Worm (Caenorhabditis elegans) whole organism, L2 larva: ENCODE data around the gene kel-3.

Experiments used
- C34F6.9 ChIP-seq: fragments of 150-350 bp; optimal IDR thresholded peaks from 2 replicates; lab custom pipeline; 2014; ENCODE audit warnings: missing biosample characterization, missing genetic modification characterization
- F13H6.1 ChIP-seq: sonication (generic microtip); optimal IDR thresholded peaks from 2 replicates; lab custom pipeline; 2016; ENCODE audit warnings: missing genetic modification characterization, missing compliant biosample characterization
- Y55F3AM.14 ChIP-seq: fragments of 200-800 bp; sonication (Bioruptor generic); optimal IDR thresholded peaks from 2 replicates; lab custom pipeline; 2018; ENCODE audit warnings: mild to moderate bottlenecking, missing genetic modification characterization, missing compliant biosample characterization
- ZK546.5 ChIP-seq: sonication (generic microtip); optimal IDR thresholded peaks from 2 replicates; lab custom pipeline; 2017; ENCODE audit warnings: missing biosample characterization, missing genetic modification characterization
- ama-1 ChIP-seq: fragments of 150-350 bp; optimal IDR thresholded peaks from 2 replicates; lab custom pipeline; 2018; ENCODE audit warnings: inconsistent platforms
- ceh-16 ChIP-seq: fragments of 150-350 bp; optimal IDR thresholded peaks from 2 replicates; lab custom pipeline; 2014; ENCODE audit warnings: missing biosample characterization, missing genetic modification characterization
- crh-2 ChIP-seq: sonication (generic microtip); optimal IDR thresholded peaks from 2 replicates; lab custom pipeline; 2017; ENCODE audit warnings: missing biosample characterization, missing genetic modification characterization
- egl-27 ChIP-seq: sonication (generic microtip); optimal IDR thresholded peaks from 3 replicates; lab custom pipeline; 2017; ENCODE audit warnings: missing biosample characterization, missing genetic modification reagents, missing genetic modification characterization
- fos-1 ChIP-seq: fragments of 150-350 bp; optimal IDR thresholded peaks from 2 replicates; lab custom pipeline; 2014; ENCODE audit warnings: missing biosample characterization, missing genetic modification characterization
- gmeb-1 ChIP-seq: fragments of 150-350 bp; optimal IDR thresholded peaks from 2 replicates; lab custom pipeline; 2014; ENCODE audit warnings: missing biosample characterization, missing genetic modification characterization
- lin-11 ChIP-seq: fragments of 150-350 bp; sonication (generic microtip); optimal IDR thresholded peaks from 2 replicates; lab custom pipeline; 2014; ENCODE audit warnings: missing biosample characterization, missing genetic modification characterization, inconsistent platforms, mixed read lengths
- lin-13 ChIP-seq: fragments of 150-350 bp; optimal IDR thresholded peaks from 2 replicates; lab custom pipeline; 2014; ENCODE audit warnings: missing biosample characterization, missing genetic modification reagents, missing genetic modification characterization
- lin-39 ChIP-seq: fragments of 150-350 bp; optimal IDR thresholded peaks from 2 replicates; lab custom pipeline; 2014; ENCODE audit warnings: missing biosample characterization, missing genetic modification reagents, missing genetic modification characterization
- lsy-2 ChIP-seq, 2 experiments: fragments of 150-350 bp in 1 of 2; sonication (generic microtip) in 1 of 2; optimal IDR thresholded peaks; 2 replicates each; lab custom pipeline; 2014 to 2017; ENCODE audit warnings: missing biosample characterization in 2 of 2, missing genetic modification characterization in 2 of 2
- mab-5 ChIP-seq: fragments of 150-350 bp; optimal IDR thresholded peaks from 2 replicates; lab custom pipeline; 2014; ENCODE audit warnings: missing biosample characterization, missing genetic modification characterization
- mbf-1 ChIP-seq: sonication (generic microtip); optimal IDR thresholded peaks from 2 replicates; lab custom pipeline; 2017; ENCODE audit warnings: missing biosample characterization, missing genetic modification characterization
- mdl-1 ChIP-seq, 2 experiments: fragments of 150-350 bp in 1 of 2; sonication (generic microtip) in 1 of 2; optimal IDR thresholded peaks; 2 replicates each; lab custom pipeline; 2017; ENCODE audit warnings: missing biosample characterization in 2 of 2, missing genetic modification characterization in 2 of 2
- nhr-10 ChIP-seq: sonication (generic microtip); optimal IDR thresholded peaks from 2 replicates; lab custom pipeline; 2017; ENCODE audit warnings: missing biosample characterization, missing genetic modification characterization
- nhr-11 ChIP-seq: fragments of 150-350 bp; optimal IDR thresholded peaks from 2 replicates; lab custom pipeline; 2014; ENCODE audit warnings: missing biosample characterization, missing genetic modification characterization
- nhr-12 ChIP-seq: fragments of 150-350 bp; optimal IDR thresholded peaks from 2 replicates; lab custom pipeline; 2014; ENCODE audit warnings: missing biosample characterization, missing genetic modification characterization
- nhr-129 ChIP-seq: fragments of 150-350 bp; optimal IDR thresholded peaks from 2 replicates; lab custom pipeline; 2014; ENCODE audit warnings: missing biosample characterization, missing genetic modification characterization
- nhr-21 ChIP-seq: fragments of 150-350 bp; optimal IDR thresholded peaks from 2 replicates; lab custom pipeline; 2014; ENCODE audit warnings: missing biosample characterization, missing genetic modification characterization
- nhr-237 ChIP-seq: fragments of 150-350 bp; optimal IDR thresholded peaks from 2 replicates; lab custom pipeline; 2014; ENCODE audit warnings: missing biosample characterization, missing genetic modification characterization
- nhr-25 ChIP-seq: fragments of 150-350 bp; sonication (generic microtip); optimal IDR thresholded peaks from 3 replicates; lab custom pipeline; 2014; ENCODE audit warnings: missing biosample characterization, missing genetic modification characterization
- nhr-6 ChIP-seq: fragments of 150-350 bp; optimal IDR thresholded peaks from 2 replicates; lab custom pipeline; 2014; ENCODE audit warnings: missing biosample characterization, missing genetic modification characterization
- nhr-77 ChIP-seq: fragments of 150-350 bp; optimal IDR thresholded peaks from 2 replicates; lab custom pipeline; 2014; ENCODE audit warnings: missing biosample characterization, missing genetic modification characterization
- peb-1 ChIP-seq: fragments of 150-350 bp; optimal IDR thresholded peaks from 2 replicates; lab custom pipeline; 2014; ENCODE audit warnings: missing biosample characterization, missing genetic modification characterization
- sem-4 ChIP-seq: fragments of 150-350 bp; optimal IDR thresholded peaks from 2 replicates; lab custom pipeline; 2014; ENCODE audit warnings: missing biosample characterization, missing genetic modification reagents, missing genetic modification characterization
- skn-1 ChIP-seq: sonication (generic microtip); optimal IDR thresholded peaks from 2 replicates; lab custom pipeline; 2017; ENCODE audit warnings: missing biosample characterization, missing genetic modification characterization
- sma-3 ChIP-seq: sonication (generic microtip); optimal IDR thresholded peaks from 2 replicates; lab custom pipeline; 2016; ENCODE audit warnings: missing genetic modification reagents, missing genetic modification characterization, missing compliant biosample characterization
- sma-9 ChIP-seq, 2 experiments: fragments of 150-350 bp in 1 of 2; sonication (generic microtip) in 1 of 2; optimal IDR thresholded peaks; 2 replicates each; lab custom pipeline; 2014 to 2016; ENCODE audit warnings: missing genetic modification characterization in 2 of 2, mild to moderate bottlenecking in 1 of 2, missing biosample characterization in 1 of 2, missing compliant biosample characterization in 1 of 2, missing genetic modification reagents in 1 of 2, moderate library complexity in 1 of 2
- snpc-4 ChIP-seq: fragments of 150-350 bp; optimal IDR thresholded peaks from 2 replicates; lab custom pipeline; 2014; ENCODE audit warnings: missing biosample characterization, missing genetic modification characterization
- unc-55 ChIP-seq: fragments of 150-350 bp; sonication (generic microtip); optimal IDR thresholded peaks from 3 replicates; lab custom pipeline; 2014; ENCODE audit warnings: missing biosample characterization, missing genetic modification reagents, missing genetic modification characterization
- unc-62 ChIP-seq: fragments of 150-350 bp; optimal IDR thresholded peaks from 2 replicates; lab custom pipeline; 2014; ENCODE audit warnings: missing biosample characterization, missing genetic modification reagents, missing genetic modification characterization
- zag-1 ChIP-seq: fragments of 150-350 bp; optimal IDR thresholded peaks from 2 replicates; lab custom pipeline; 2014; ENCODE audit warnings: missing biosample characterization, missing genetic modification characterization
- ztf-11 ChIP-seq: sonication (generic microtip); optimal IDR thresholded peaks from 2 replicates; lab custom pipeline; 2017; ENCODE audit warnings: missing biosample characterization, missing genetic modification characterization

kel-3 gene

ce11 chrIII:13455816-13456215, 8.8 kb upstream of the kel-3 start:
- peak; percentile 53 for TF ChIP-seq lin-13 (GFP tag; lab: Kevin White, UChicago)
- TF ChIP-seq lsy-2 (tag; optimal IDR thresholded peaks at IDR 0.05; lab: Kevin White, UChicago): peak in 1 of 2 experiments; percentile 64
- TF ChIP-seq Y55F3AM.14 (GFP tag; lab: Kevin White, UChicago): no peak
- TF ChIP-seq sma-9 (GFP tag; optimal IDR thresholded peaks at IDR 0.05; lab: Kevin White, UChicago): peak; percentile 12
- TF ChIP-seq sma-9 (tag; optimal IDR thresholded peaks at IDR 0.05; lab: Kevin White, UChicago): no peak
- no peak for TF ChIP-seq nhr-21 (tag; lab: Kevin White, UChicago)
- no peak for TF ChIP-seq nhr-25 (tag; lab: Kevin White, UChicago)
- no peak for TF ChIP-seq mbf-1 (tag; lab: Kevin White, UChicago)
- TF ChIP-seq mdl-1 (tag; optimal IDR thresholded peaks at IDR 0.05; lab: Kevin White, UChicago): no peak
- no peak for TF ChIP-seq ceh-16
- peak; percentile 1 for TF ChIP-seq zag-1 (tag; lab: Kevin White, UChicago)
- peak; percentile 73 for TF ChIP-seq C34F6.9 (tag; lab: Kevin White, UChicago)
- no peak for TF ChIP-seq ama-1
- no peak for TF ChIP-seq nhr-10 (tag; lab: Kevin White, UChicago)
- TF ChIP-seq crh-2 (tag; lab: Kevin White, UChicago): peak; percentile 66
- TF ChIP-seq lin-11 (tag; lab: Kevin White, UChicago): no peak
- no peak for TF ChIP-seq peb-1 (tag; lab: Kevin White, UChicago)
- TF ChIP-seq nhr-237 (tag; lab: Kevin White, UChicago): no peak
- TF ChIP-seq ZK546.5 (tag; lab: Kevin White, UChicago): no peak
- TF ChIP-seq unc-55 (GFP tag; lab: Kevin White, UChicago): peak; percentile 92
- no peak for TF ChIP-seq mab-5 (tag; lab: Kevin White, UChicago)
- peak; percentile 73 for TF ChIP-seq nhr-129
- TF ChIP-seq skn-1 (tag; lab: Kevin White, UChicago): no peak
- no peak for TF ChIP-seq sem-4 (tag; lab: Kevin White, UChicago)

DNA sequence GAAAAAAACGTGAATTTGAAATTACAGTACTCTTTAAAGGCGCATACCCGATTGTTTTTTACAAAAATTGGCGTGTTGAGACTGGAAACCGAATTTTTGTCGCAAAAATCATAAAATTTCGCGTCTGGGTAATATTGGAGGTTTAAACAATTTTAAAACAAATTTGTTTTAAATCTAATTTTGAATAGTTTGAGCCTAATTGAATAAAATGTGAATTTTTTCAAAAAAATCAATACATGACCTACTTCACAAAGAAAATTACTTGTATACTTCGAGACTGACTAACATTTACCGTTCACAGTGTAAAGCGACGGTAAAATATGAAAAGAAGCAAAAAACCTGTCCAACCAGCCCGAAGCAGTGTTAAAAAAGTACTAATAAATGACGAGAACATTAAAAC, 7.3 kb upstream of the kel-3 start:
- TF ChIP-seq gmeb-1 (tag; lab: Kevin White, UChicago): no peak
- peak; percentile 1 for TF ChIP-seq ama-1
- TF ChIP-seq, all 48 proteins: peak for 1

DNA sequence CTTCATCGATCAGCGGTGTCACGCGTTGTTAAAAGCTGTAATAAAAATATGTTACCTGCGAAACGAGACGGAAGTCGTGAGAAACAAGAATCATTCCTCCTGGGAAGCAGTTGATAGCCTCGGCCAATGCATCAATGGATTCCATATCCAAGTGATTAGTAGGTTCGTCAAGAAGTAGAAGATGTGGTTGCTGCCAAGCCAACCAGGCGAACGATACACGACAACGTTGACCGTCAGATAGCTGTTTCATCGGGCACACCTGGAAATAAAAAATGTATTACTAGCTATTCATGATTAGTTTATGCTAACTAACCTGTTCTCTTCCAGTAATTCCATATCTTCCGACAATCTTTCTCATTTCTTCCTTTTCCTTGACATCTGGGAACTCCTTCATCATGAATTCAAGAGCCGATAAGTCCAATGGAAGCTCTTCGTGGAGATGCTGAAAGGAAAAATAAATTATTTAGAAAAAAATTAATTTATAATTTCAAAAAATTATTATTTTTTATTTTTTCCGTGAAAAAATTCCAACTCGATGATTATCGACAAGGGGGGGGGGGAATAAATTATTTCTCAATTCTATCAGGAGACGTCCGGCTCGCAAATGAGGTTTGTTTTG, 5.5 kb upstream of the kel-3 start, which contains the start of gene tag-164:
Gene tag-164 (plus strand): TSS at position 569 of the 619 bp plus-strand sequence.
- TF ChIP-seq egl-27 (tag; lab: Kevin White, UChicago) (no peak), F13H6.1 (no peak), peb-1 (tag; lab: Kevin White, UChicago) (no peak), lin-11 (tag; lab: Kevin White, UChicago) (no peak), unc-62 (GFP tag; lab: Kevin White, UChicago) (no peak), nhr-129 (no peak), nhr-77 (no peak), nhr-6 (tag; lab: Kevin White, UChicago) (no peak), ztf-11 (tag; lab: Kevin White, UChicago) (no peak), nhr-237 (tag; lab: Kevin White, UChicago) (no peak), mab-5 (tag; lab: Kevin White, UChicago) (no peak), zag-1 (tag; lab: Kevin White, UChicago) (no peak), fos-1 (tag; lab: Kevin White, UChicago) (no peak), unc-55 (GFP tag; lab: Kevin White, UChicago) (no peak), sem-4 (tag; lab: Kevin White, UChicago) (no peak), crh-2 (tag; lab: Kevin White, UChicago) (no peak), nhr-11 (tag; lab: Kevin White, UChicago) (no peak), nhr-12 (tag; lab: Kevin White, UChicago) (no peak), sma-3 (GFP tag; lab: Kevin White, UChicago) (no peak), ama-1 (no peak)

DNA sequence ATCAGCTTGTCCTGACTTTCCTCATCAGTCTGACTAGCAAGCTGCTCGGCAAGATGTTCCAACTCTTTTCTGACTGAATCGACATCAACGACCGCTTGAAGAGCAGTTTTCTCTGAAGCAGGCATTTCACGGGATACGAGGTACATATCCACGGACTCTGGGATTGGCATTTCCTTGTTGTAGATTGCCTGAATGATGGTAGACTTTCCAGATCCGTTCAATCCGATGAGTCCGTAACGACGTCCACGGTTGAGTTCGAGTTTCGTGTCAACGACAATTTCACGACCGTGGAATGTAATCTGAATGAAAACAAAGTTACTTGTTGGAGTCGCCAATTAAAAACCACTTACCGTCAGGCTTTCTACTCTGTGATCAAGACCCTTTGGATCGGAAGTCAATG, 3.1 kb upstream of the kel-3 start:
- no peak for TF ChIP-seq crh-2 (tag; lab: Kevin White, UChicago)
- no peak for TF ChIP-seq peb-1 (tag; lab: Kevin White, UChicago)
- TF ChIP-seq lsy-2 (tag; optimal IDR thresholded peaks at IDR 0.05; lab: Kevin White, UChicago): no peak
- no peak for TF ChIP-seq lin-39 (tag; lab: Kevin White, UChicago)
- no peak for TF ChIP-seq snpc-4 (tag; lab: Kevin White, UChicago)
- no peak for TF ChIP-seq fos-1 (tag; lab: Kevin White, UChicago)
- TF ChIP-seq mbf-1 (tag; lab: Kevin White, UChicago): no peak
- no peak for TF ChIP-seq nhr-11 (tag; lab: Kevin White, UChicago)
- no peak for TF ChIP-seq nhr-6 (tag; lab: Kevin White, UChicago)
- no peak for TF ChIP-seq lin-13 (GFP tag; lab: Kevin White, UChicago)
